Worm (Caenorhabditis elegans): ENCODE data around the gene C47A4.5.

DNA sequence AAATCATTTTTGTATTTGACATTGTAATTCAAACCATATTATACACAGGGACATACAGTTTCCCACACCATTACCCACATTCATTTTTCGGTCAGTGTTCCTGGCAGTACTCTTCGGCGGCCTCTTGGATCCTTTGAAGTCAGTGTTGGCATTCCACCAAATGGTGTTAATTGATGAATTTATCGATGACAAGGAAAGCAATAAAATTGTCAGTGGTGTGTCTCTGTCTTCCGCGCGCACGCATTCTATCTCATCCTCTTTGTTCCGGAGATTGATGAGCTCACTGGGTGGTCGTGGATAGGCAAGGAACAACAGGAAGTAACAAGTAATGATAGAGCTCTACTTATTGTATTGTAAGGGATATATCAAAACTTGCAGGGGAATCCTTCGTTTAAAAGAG is 35.1 kb upstream of the C47A4.5 start:
- TF ChIP-seq W03F9.2 (tag; optimal IDR thresholded peaks at IDR 0.05) = no peak
- TF ChIP-seq dao-5 (tag; optimal IDR thresholded peaks at IDR 0.05) = no peak
- no peak for TF ChIP-seq him-1 (tag; optimal IDR thresholded peaks at IDR 0.05)

All from whole organism, L4/young adult.